Fruit fly (Drosophila melanogaster) whole organism: Measurements from ENCODE around the gene Chro.

Source experiments
- Dll ChIP-seq: fragments of >200 bp; optimal IDR thresholded peaks from 2 replicates; lab custom pipeline; 2017
- EcR ChIP-seq, 2 experiments: fragments of >200 bp; optimal IDR thresholded peaks; 2 replicates each; lab custom pipeline; 2017; ENCODE audit warnings: missing biosample characterization in 2 of 2, missing genetic modification characterization in 2 of 2, missing genetic modification reagents in 2 of 2
- pan ChIP-seq: fragments of >200 bp; optimal IDR thresholded peaks from 2 replicates; lab custom pipeline; 2017
- psq ChIP-seq: fragments of >200 bp; optimal IDR thresholded peaks from 2 replicates; lab custom pipeline; 2017
- usp ChIP-seq: fragments of >200 bp; optimal IDR thresholded peaks from 2 replicates; lab custom pipeline; 2017; ENCODE audit warnings: missing biosample characterization, missing genetic modification characterization, mixed read lengths

DNA sequence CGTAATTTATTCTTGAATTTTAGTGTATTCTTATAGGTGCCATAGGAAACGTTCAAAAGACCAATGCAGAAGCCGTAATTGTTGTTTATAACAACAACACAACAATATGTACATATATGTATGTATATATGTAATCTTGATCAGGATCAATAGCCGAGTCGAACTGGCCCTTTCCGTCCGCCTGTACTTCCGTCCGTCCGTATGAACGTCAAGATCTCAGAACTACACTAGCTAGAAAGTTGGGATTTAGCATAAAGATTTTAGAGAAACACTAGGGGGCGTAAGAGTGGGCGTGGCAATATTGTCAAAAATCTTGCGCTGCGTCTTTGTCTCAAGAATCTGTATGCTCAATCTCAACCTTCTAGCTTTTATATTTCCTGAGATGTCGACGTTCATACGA is 5.7 kb upstream of the Chro start:
- TF ChIP-seq usp (GFP tag; lab: Kevin White, UChicago) (no peak), Dll (lab: Kevin White, UChicago) (no peak), pan (no peak), EcR (GFP tag; optimal IDR thresholded peaks at IDR 0.05; lab: Kevin White, UChicago) (no peak), psq (lab: Kevin White, UChicago) (no peak)
